Worm (Caenorhabditis elegans) whole organism, mixed stage, embryonic: Measurements from ENCODE around the gene Y17G7B.23.

Experiments used
- bed-3 ChIP-seq: fragments of 200-800 bp; sonication (Bioruptor generic); optimal IDR thresholded peaks from 3 replicates; lab custom pipeline; 2018; ENCODE audit warnings: mild to moderate bottlenecking, missing genetic modification characterization, moderate library complexity, missing compliant biosample characterization
- drap-1 ChIP-seq: fragments of 200-800 bp; sonication (Bioruptor generic); optimal IDR thresholded peaks from 3 replicates; lab custom pipeline; 2018; ENCODE audit warnings: mild to moderate bottlenecking, missing genetic modification characterization, missing compliant biosample characterization
- lsy-2 ChIP-seq: fragments of 150-350 bp; optimal IDR thresholded peaks from 2 replicates; lab custom pipeline; 2014; ENCODE audit warnings: missing biosample characterization, missing genetic modification characterization
- mls-2 ChIP-seq: sonication (generic microtip); optimal IDR thresholded peaks from 2 replicates; lab custom pipeline; 2016; ENCODE audit warnings: mild to moderate bottlenecking, missing genetic modification characterization, moderate library complexity, missing compliant biosample characterization
- nhr-12 ChIP-seq: fragments of 150-350 bp; optimal IDR thresholded peaks from 2 replicates; lab custom pipeline; 2014; ENCODE audit warnings: missing biosample characterization, missing genetic modification characterization
- nhr-237 ChIP-seq: fragments of 150-350 bp; optimal IDR thresholded peaks from 2 replicates; lab custom pipeline; 2014; ENCODE audit warnings: missing biosample characterization, missing genetic modification characterization
- pha-4 ChIP-seq: fragments of 150-350 bp; optimal IDR thresholded peaks from 2 replicates; lab custom pipeline; 2018; ENCODE audit warnings: missing biosample characterization, missing genetic modification reagents, missing genetic modification characterization
- ztf-11 ChIP-seq: fragments of 150-350 bp; optimal IDR thresholded peaks from 2 replicates; lab custom pipeline; 2014; ENCODE audit warnings: missing biosample characterization, missing genetic modification characterization

- TF ChIP-seq drap-1 (no peak), pha-4 (tag; lab: Kevin White, UChicago) (no peak), nhr-237 (tag; lab: Kevin White, UChicago) (no peak), lsy-2 (tag; lab: Kevin White, UChicago) (no peak), mls-2 (tag; lab: Kevin White, UChicago) (no peak), bed-3 (no peak), ztf-11 (tag; lab: Kevin White, UChicago) (no peak), nhr-12 (no peak)
Measured at ce11 chrII:11976727-11977259, 22.2 kb upstream of the Y17G7B.23 start.
